Worm (Caenorhabditis elegans) whole organism, L4 larva: Measurements from ENCODE around the gene ZK813.1.
A peak's percentile ranks its signal among the peaks of the same experiment; 100 is the strongest.

Experiments used
- F26F4.8 ChIP-seq: fragments of 200-800 bp; sonication (Bioruptor generic); conservative IDR thresholded peaks from 2 replicates; pipeline ENCODE4 v1.3.6; 2022; ENCODE audit warnings: missing genetic modification characterization, missing compliant biosample characterization
- F49E8.2 ChIP-seq: sonication (generic microtip); optimal IDR thresholded peaks from 2 replicates; lab custom pipeline; 2016; ENCODE audit warnings: missing compliant biosample characterization, mild to moderate bottlenecking, missing genetic modification characterization, borderline replicate concordance
- Y5F2A.4 ChIP-seq: fragments of 200-800 bp; sonication (Bioruptor generic); optimal IDR thresholded peaks from 2 replicates; lab custom pipeline; 2018; ENCODE audit warnings: mild to moderate bottlenecking, missing genetic modification characterization, missing compliant biosample characterization
- ZK546.5 ChIP-seq, 2 experiments: sonication (generic microtip); optimal IDR thresholded peaks; 2 replicates each; lab custom pipeline; 2017; ENCODE audit warnings: missing biosample characterization in 2 of 2, missing genetic modification characterization in 2 of 2
- ama-1 ChIP-seq: fragments of 150-350 bp; optimal IDR thresholded peaks from 2 replicates; lab custom pipeline; 2014; ENCODE audit warnings: inconsistent platforms, mixed read lengths
- arid-1 ChIP-seq: fragments of 200-800 bp; sonication (Bioruptor generic); conservative IDR thresholded peaks from 2 replicates; pipeline ENCODE4 v1.3.6; 2022; ENCODE audit warnings: missing genetic modification reagents, missing genetic modification characterization, missing compliant biosample characterization
- ceh-32 ChIP-seq: sonication (generic microtip); optimal IDR thresholded peaks from 2 replicates; lab custom pipeline; 2016; ENCODE audit warnings: mild to moderate bottlenecking, missing genetic modification characterization, missing compliant biosample characterization; ENCODE audit not compliant: poor library complexity
- ceh-44 ChIP-seq: fragments of 200-800 bp; sonication (Bioruptor generic); IDR thresholded peaks from 2 replicates; pipeline ENCODE4 v1.3.6; 2022; ENCODE audit warnings: missing genetic modification reagents, missing genetic modification characterization, missing compliant biosample characterization
- cey-2 ChIP-seq: sonication (generic microtip); optimal IDR thresholded peaks from 3 replicates; lab custom pipeline; 2017; ENCODE audit warnings: missing genetic modification characterization, mild to moderate bottlenecking, missing compliant biosample characterization, antibody characterized with exemption, borderline replicate concordance; ENCODE audit not compliant: insufficient read depth
- daf-16 ChIP-seq, 3 experiments: sonication (generic microtip); optimal IDR thresholded peaks; 2 replicates each; lab custom pipeline; 2016 to 2017; ENCODE audit warnings: missing genetic modification characterization in 3 of 3, missing genetic modification reagents in 3 of 3, mild to moderate bottlenecking in 2 of 3, missing compliant biosample characterization in 2 of 3, missing biosample characterization in 1 of 3, moderate library complexity in 1 of 3
- daf-8 ChIP-seq: fragments of 200-800 bp; sonication (Bioruptor generic); IDR thresholded peaks from 2 replicates; pipeline ENCODE4 v1.3.6; 2022; ENCODE audit warnings: missing genetic modification characterization, missing compliant biosample characterization
- dmd-6 ChIP-seq: fragments of 200-800 bp; sonication (Bioruptor generic); IDR thresholded peaks from 2 replicates; pipeline ENCODE4 v1.3.6; 2022; ENCODE audit warnings: missing genetic modification reagents, missing genetic modification characterization, missing compliant biosample characterization
- dmd-8 ChIP-seq: fragments of 200-800 bp; sonication (Bioruptor generic); IDR thresholded peaks from 2 replicates; pipeline ENCODE4 v1.3.6; 2022; ENCODE audit warnings: missing genetic modification characterization, missing compliant biosample characterization
- fos-1 ChIP-seq: fragments of 150-350 bp; optimal IDR thresholded peaks from 2 replicates; lab custom pipeline; 2014; ENCODE audit warnings: missing biosample characterization, missing genetic modification characterization
- hif-1 ChIP-seq, 2 experiments: sonication (generic microtip); optimal IDR thresholded peaks; 2 replicates each; lab custom pipeline; 2016 to 2017; ENCODE audit warnings: missing compliant biosample characterization in 2 of 2, missing genetic modification characterization in 2 of 2, missing genetic modification reagents in 2 of 2, missing genotype in 2 of 2, mild to moderate bottlenecking in 1 of 2
- jun-1 ChIP-seq: fragments of 150-350 bp; optimal IDR thresholded peaks from 2 replicates; lab custom pipeline; 2014; ENCODE audit warnings: missing biosample characterization, missing genetic modification reagents, missing genetic modification characterization
- lin-1 ChIP-seq: fragments of 200-800 bp; sonication (Bioruptor generic); IDR thresholded peaks from 2 replicates; pipeline ENCODE4 v1.3.6; 2022; ENCODE audit warnings: missing genetic modification reagents, missing genetic modification characterization, missing compliant biosample characterization
- lin-13 ChIP-seq: fragments of 150-350 bp; optimal IDR thresholded peaks from 2 replicates; lab custom pipeline; 2014; ENCODE audit warnings: missing biosample characterization, missing genetic modification reagents, missing genetic modification characterization
- lin-15B ChIP-seq: fragments of 150-350 bp; sonication (generic microtip); optimal IDR thresholded peaks from 3 replicates; lab custom pipeline; 2014; ENCODE audit warnings: missing biosample characterization, missing genetic modification characterization
- madf-5 ChIP-seq, 2 experiments: fragments of 200-800 bp; sonication (Bioruptor generic); IDR thresholded peaks; 2 replicates each; pipeline ENCODE4 v1.3.6; 2022; ENCODE audit warnings: missing compliant biosample characterization in 2 of 2, missing genetic modification characterization in 2 of 2
- nhr-102 ChIP-seq: sonication (generic microtip); optimal IDR thresholded peaks from 2 replicates; lab custom pipeline; 2016; ENCODE audit warnings: mild to moderate bottlenecking, missing genetic modification characterization, moderate library complexity, missing compliant biosample characterization
- nhr-11 ChIP-seq: fragments of 150-350 bp; optimal IDR thresholded peaks from 2 replicates; lab custom pipeline; 2014; ENCODE audit warnings: missing biosample characterization, missing genetic modification characterization
- nhr-28 ChIP-seq: fragments of 150-350 bp; optimal IDR thresholded peaks from 2 replicates; lab custom pipeline; 2014; ENCODE audit warnings: missing biosample characterization, missing genetic modification characterization
- nhr-41 ChIP-seq: fragments of 200-800 bp; sonication (Bioruptor generic); IDR thresholded peaks from 2 replicates; pipeline ENCODE4 v1.3.6; 2022; ENCODE audit warnings: missing genetic modification reagents, missing genetic modification characterization, missing compliant biosample characterization
- nhr-42 ChIP-seq: fragments of 200-800 bp; sonication (Bioruptor generic); IDR thresholded peaks from 2 replicates; pipeline ENCODE4 v1.3.6; 2022; ENCODE audit warnings: missing genetic modification characterization, missing compliant biosample characterization
- nhr-6 ChIP-seq: fragments of 150-350 bp; optimal IDR thresholded peaks from 2 replicates; lab custom pipeline; 2014; ENCODE audit warnings: missing biosample characterization, missing genetic modification characterization
- nhr-76 ChIP-seq: fragments of 150-350 bp; optimal IDR thresholded peaks from 2 replicates; lab custom pipeline; 2014; ENCODE audit warnings: missing biosample characterization, missing genetic modification characterization
- pha-4 ChIP-seq, 2 experiments: fragments of 150-350 bp in 1 of 2; fragments of 200-800 bp in 1 of 2; sonication (Bioruptor generic) in 1 of 2; IDR thresholded peaks in 1 of 2; optimal IDR thresholded peaks in 1 of 2; 2 replicates each; pipeline versions ENCODE4 v1.3.6 to Lab custom; 2014 to 2022; ENCODE audit warnings: missing genetic modification characterization in 2 of 2, missing genetic modification reagents in 2 of 2, missing biosample characterization in 1 of 2, missing compliant biosample characterization in 1 of 2
- pqm-1 ChIP-seq: sonication (generic microtip); optimal IDR thresholded peaks from 2 replicates; lab custom pipeline; 2017; ENCODE audit warnings: missing biosample characterization, missing genetic modification characterization
- set-16 ChIP-seq: fragments of 200-800 bp; sonication (Bioruptor generic); IDR thresholded peaks from 2 replicates; pipeline ENCODE4 v1.3.6; 2022; ENCODE audit warnings: missing genetic modification reagents, missing genetic modification characterization, missing compliant biosample characterization
- skn-1 ChIP-seq: fragments of 150-350 bp; optimal IDR thresholded peaks from 2 replicates; lab custom pipeline; 2014; ENCODE audit warnings: missing biosample characterization, missing genetic modification characterization
- snpc-1.2 ChIP-seq: fragments of 200-800 bp; sonication (Bioruptor generic); IDR thresholded peaks from 2 replicates; pipeline ENCODE4 v1.3.6; 2022; ENCODE audit warnings: missing genetic modification reagents, missing genetic modification characterization, missing compliant biosample characterization
- unc-130 ChIP-seq: sonication (generic microtip); optimal IDR thresholded peaks from 2 replicates; lab custom pipeline; 2016; ENCODE audit warnings: missing genetic modification reagents, missing genetic modification characterization, missing compliant biosample characterization
- zfp-2 ChIP-seq: sonication (generic microtip); optimal IDR thresholded peaks from 2 replicates; lab custom pipeline; 2016; ENCODE audit warnings: mild to moderate bottlenecking, missing genetic modification characterization, missing compliant biosample characterization

ZK813.1 gene

ce11 chrX:3472226-3472625 lies 26.1 kb downstream of the ZK813.1 start (continued):
- TF ChIP-seq lin-13 (no peak), ZK546.5 (tag; optimal IDR thresholded peaks at IDR 0.05; lab: Kevin White, UChicago) (no peak), ceh-32 (tag; lab: Kevin White, UChicago) (no peak), zfp-2 (tag; lab: Kevin White, UChicago) (no peak), fos-1 (tag; lab: Kevin White, UChicago) (no peak), lin-15B (tag; lab: Kevin White, UChicago) (no peak), pha-4 (GFP tag; IDR thresholded peaks at IDR 0.05; lab: Robert Waterston, UW) (no peak), pha-4 (tag; optimal IDR thresholded peaks at IDR 0.05; lab: Kevin White, UChicago) (peak; percentile 95), ama-1 (lab: Kevin White, UChicago) (no peak), nhr-11 (tag; lab: Kevin White, UChicago) (no peak), nhr-102 (tag; lab: Kevin White, UChicago) (peak; percentile 2), daf-8 (GFP tag; lab: Robert Waterston, UW) (no peak), lin-1 (GFP tag; lab: Robert Waterston, UW) (peak; percentile 52; the same call in 1 of the 2 replicates), F49E8.2 (tag; lab: Kevin White, UChicago) (no peak), skn-1 (tag; lab: Kevin White, UChicago) (no peak), dmd-8 (GFP tag; lab: Robert Waterston, UW) (no peak), set-16 (peak; percentile 53), Y5F2A.4 (GFP tag; lab: Kevin White, UChicago) (no peak), arid-1 (GFP tag; lab: Robert Waterston, UW) (no peak), nhr-42 (GFP tag; lab: Robert Waterston, UW) (no peak), nhr-76 (tag; lab: Kevin White, UChicago) (no peak), dmd-6 (GFP tag; lab: Robert Waterston, UW) (peak; percentile 54), F26F4.8 (GFP tag; lab: Robert Waterston, UW) (no peak), jun-1 (tag; lab: Kevin White, UChicago) (no peak), hif-1 (tag; optimal IDR thresholded peaks at IDR 0.05; lab: Kevin White, UChicago) (peak in 1 of 2 experiments; percentile 4), ceh-44 (no peak), snpc-1.2 (GFP tag; lab: Robert Waterston, UW) (no peak), madf-5 (GFP tag; IDR thresholded peaks at IDR 0.05; lab: Robert Waterston, UW) (no peak), nhr-41 (GFP tag; lab: Robert Waterston, UW) (no peak), cey-2 (tag; lab: Kevin White, UChicago) (no peak), unc-130 (GFP tag; lab: Kevin White, UChicago) (no peak)

DNA sequence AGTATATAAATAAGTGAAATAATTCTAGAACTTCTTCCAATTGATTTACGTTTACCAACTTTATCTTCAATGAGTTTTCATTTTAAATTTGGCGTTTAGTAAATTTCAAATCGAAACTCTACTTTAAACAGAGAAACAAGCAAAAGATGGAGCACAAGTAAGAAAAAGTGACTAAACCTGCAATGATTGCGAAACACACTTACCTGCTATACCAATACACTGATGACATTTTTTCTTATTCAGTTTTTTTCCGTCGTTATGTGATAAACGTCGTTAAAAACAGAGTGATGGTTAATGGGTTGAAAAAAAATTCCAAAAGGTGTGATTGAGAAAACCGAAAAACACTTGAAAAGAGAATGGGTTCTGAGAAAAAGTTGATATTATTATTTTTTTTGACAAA lies 27.7 kb downstream of the ZK813.1 start:
- no peak for TF ChIP-seq lin-15B (tag; lab: Kevin White, UChicago)
- TF ChIP-seq nhr-6 (tag; lab: Kevin White, UChicago), result no peak
- peak; percentile 35 for TF ChIP-seq nhr-28 (tag; lab: Kevin White, UChicago)
- no peak for TF ChIP-seq daf-16 (GFP tag; optimal IDR thresholded peaks at IDR 0.05; lab: Kevin White, UChicago)
- TF ChIP-seq daf-16 (tag; optimal IDR thresholded peaks at IDR 0.05; lab: Kevin White, UChicago), result peak; percentile 27
- TF ChIP-seq pqm-1 (tag; lab: Kevin White, UChicago), result peak; percentile 49
- TF ChIP-seq, all 104 proteins: peak for 3

DNA sequence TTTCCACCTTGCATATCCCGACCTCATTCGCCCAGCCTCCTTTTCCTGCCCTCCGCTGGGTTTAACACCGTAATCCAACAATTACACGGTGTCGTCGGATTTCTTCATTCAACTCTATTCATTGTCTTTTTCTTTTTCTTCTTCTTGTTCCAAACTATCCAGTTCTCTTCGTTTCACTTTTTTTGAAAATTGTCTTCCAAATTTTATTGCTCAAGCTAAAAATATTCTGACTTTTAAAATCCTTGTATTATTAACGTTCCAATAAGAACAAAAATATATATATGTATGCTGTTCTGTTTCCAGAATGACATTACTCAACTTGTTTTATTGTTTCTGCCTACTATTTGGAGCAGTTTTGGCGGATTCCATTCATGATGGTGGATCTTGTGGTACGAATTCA lies 33.8 kb downstream of the ZK813.1 start, which contains the start of gene wrt-6:
TSS of gene wrt-6 (plus strand) at position 301 of the 400 bp plus-strand sequence.
- TF ChIP-seq lin-13 (no peak), dmd-8 (GFP tag; lab: Robert Waterston, UW) (no peak)
